Fruit fly (Drosophila melanogaster) whole organism, embryonic: ENCODE data around the gene Hr96.

Experiments used
- Atf6 ChIP-seq: fragments of 200-800 bp; sonication (Bioruptor generic); IDR thresholded peaks from 2 replicates; pipeline ENCODE4 v1.3.6; 2022; ENCODE audit warnings: missing biosample characterization, missing genetic modification characterization
- BEAF-32 ChIP-seq: fragments of 200-800 bp; sonication (Bioruptor generic); optimal IDR thresholded peaks from 3 replicates; lab custom pipeline; 2017; ENCODE audit warnings: missing biosample characterization, missing genetic modification characterization, mild to moderate bottlenecking, moderate library complexity, missing genetic modification reagents
- CG1024 ChIP-seq: fragments of 200-800 bp; sonication (Bioruptor generic); IDR thresholded peaks from 2 replicates; pipeline ENCODE4 v1.3.6; 2022; ENCODE audit warnings: missing biosample characterization, missing genetic modification characterization
- CG10267 ChIP-seq: fragments of 200-800 bp; sonication (Bioruptor generic); optimal IDR thresholded peaks from 2 replicates; lab custom pipeline; 2018; ENCODE audit warnings: missing biosample characterization, mild to moderate bottlenecking, missing genetic modification characterization, moderate library complexity
- CG10959 ChIP-seq: fragments of 200-800 bp; sonication (Bioruptor generic); IDR thresholded peaks from 2 replicates; pipeline ENCODE4 v1.3.6; 2022; ENCODE audit warnings: missing biosample characterization, missing genetic modification characterization
- CG11093 ChIP-seq: fragments of 200-800 bp; sonication (Bioruptor generic); IDR thresholded peaks from 3 replicates; pipeline ENCODE4 v1.3.6; 2022; ENCODE audit warnings: missing biosample characterization, missing genetic modification characterization
- CG11456 ChIP-seq: fragments of 200-800 bp; sonication (Bioruptor generic); IDR thresholded peaks from 3 replicates; pipeline ENCODE4 v1.3.6; 2022; ENCODE audit warnings: missing biosample characterization, missing genetic modification characterization
- CG12391 ChIP-seq: fragments of 200-800 bp; sonication (Bioruptor generic); optimal IDR thresholded peaks from 3 replicates; lab custom pipeline; 2018; ENCODE audit warnings: missing biosample characterization, mild to moderate bottlenecking, missing genetic modification characterization, moderate library complexity
- CG13287 ChIP-seq: fragments of 200-800 bp; sonication (Bioruptor generic); IDR thresholded peaks from 2 replicates; pipeline ENCODE4 v1.3.6; 2022; ENCODE audit warnings: missing biosample characterization, missing genetic modification characterization; ENCODE audit not compliant: partially characterized antibody
- CG18011 ChIP-seq: fragments of 200-800 bp; sonication (Bioruptor generic); optimal IDR thresholded peaks from 2 replicates; lab custom pipeline; 2017; ENCODE audit warnings: missing biosample characterization, missing genetic modification characterization, mild to moderate bottlenecking, moderate library complexity, missing genotype
- CG18476 ChIP-seq: fragments of 200-800 bp; sonication (Bioruptor generic); optimal IDR thresholded peaks from 2 replicates; lab custom pipeline; 2016; ENCODE audit warnings: missing biosample characterization, mild to moderate bottlenecking, missing genetic modification characterization
- CG18619 ChIP-seq: fragments of 200-800 bp; sonication (Bioruptor generic); optimal IDR thresholded peaks from 3 replicates; lab custom pipeline; 2017; ENCODE audit warnings: missing biosample characterization, mild to moderate bottlenecking, missing genetic modification characterization
- CG2678 ChIP-seq: fragments of 200-800 bp; sonication (Bioruptor generic); optimal IDR thresholded peaks from 3 replicates; lab custom pipeline; 2019; ENCODE audit warnings: missing biosample characterization, mild to moderate bottlenecking, missing genetic modification characterization, moderate library complexity
- CG31224 ChIP-seq: fragments of 200-800 bp; sonication (Bioruptor generic); IDR thresholded peaks from 2 replicates; pipeline ENCODE4 v1.3.6; 2022; ENCODE audit warnings: missing biosample characterization, missing genetic modification characterization
- CG32772 ChIP-seq: fragments of 200-800 bp; sonication (Bioruptor generic); IDR thresholded peaks from 2 replicates; pipeline ENCODE4 v1.3.6; 2022; ENCODE audit warnings: missing biosample characterization, missing genetic modification characterization
- CG3407 ChIP-seq: fragments of 200-800 bp; sonication (Bioruptor generic); optimal IDR thresholded peaks from 2 replicates; lab custom pipeline; 2018; ENCODE audit warnings: missing biosample characterization, mild to moderate bottlenecking, missing genetic modification characterization
- CG5180 ChIP-seq: fragments of 200-800 bp; sonication (Bioruptor generic); optimal IDR thresholded peaks from 3 replicates; lab custom pipeline; 2017; ENCODE audit warnings: missing biosample characterization, missing genetic modification characterization, mild to moderate bottlenecking, moderate library complexity, missing genetic modification reagents
- CG7928 ChIP-seq: fragments of 200-800 bp; sonication (Bioruptor generic); optimal IDR thresholded peaks from 2 replicates; lab custom pipeline; 2017; ENCODE audit warnings: missing biosample characterization, mild to moderate bottlenecking, missing genetic modification characterization
- CG8359 ChIP-seq: fragments of 200-800 bp; sonication (Bioruptor generic); optimal IDR thresholded peaks from 2 replicates; lab custom pipeline; 2017; ENCODE audit warnings: missing biosample characterization, mild to moderate bottlenecking, missing genetic modification characterization, borderline replicate concordance
- CG8944 ChIP-seq: fragments of 200-800 bp; sonication (Bioruptor generic); optimal IDR thresholded peaks from 3 replicates; lab custom pipeline; 2016; ENCODE audit warnings: missing biosample characterization, missing genetic modification characterization
- CG9797 ChIP-seq: fragments of 200-800 bp; sonication (Bioruptor generic); optimal IDR thresholded peaks from 3 replicates; lab custom pipeline; 2018; ENCODE audit warnings: missing biosample characterization, mild to moderate bottlenecking, missing genetic modification characterization
- Dp ChIP-seq: fragments of 200-800 bp; sonication (Bioruptor generic); optimal IDR thresholded peaks from 2 replicates; lab custom pipeline; 2018; ENCODE audit warnings: missing biosample characterization, mild to moderate bottlenecking, missing genetic modification characterization, moderate library complexity
- HHEX ChIP-seq: fragments of 200-800 bp; sonication (Bioruptor generic); optimal IDR thresholded peaks from 3 replicates; lab custom pipeline; 2017; ENCODE audit warnings: missing biosample characterization, mild to moderate bottlenecking, missing genetic modification characterization, missing genetic modification reagents
- HLH54F ChIP-seq: fragments of 200-800 bp; sonication (Bioruptor generic); optimal IDR thresholded peaks from 3 replicates; lab custom pipeline; 2016; ENCODE audit warnings: missing biosample characterization, missing genetic modification characterization
- Hr78 ChIP-seq, 2 experiments: fragments of 200-800 bp in 1 of 2; fragments of >200 bp in 1 of 2; sonication (Bioruptor generic) in 1 of 2; optimal IDR thresholded peaks; 2 replicates each; lab custom pipeline; 2017 to 2019; ENCODE audit warnings: missing biosample characterization in 2 of 2, missing genetic modification characterization in 2 of 2, mild to moderate bottlenecking in 1 of 2, moderate library complexity in 1 of 2
- Lpt ChIP-seq: fragments of >200 bp; optimal IDR thresholded peaks from 2 replicates; lab custom pipeline; 2018; ENCODE audit warnings: missing biosample characterization, missing genetic modification characterization
- MESR4 ChIP-seq: fragments of 200-800 bp; sonication (Bioruptor generic); optimal IDR thresholded peaks from 2 replicates; lab custom pipeline; 2018; ENCODE audit warnings: missing biosample characterization, mild to moderate bottlenecking, missing genetic modification characterization, moderate library complexity
- Mrtf ChIP-seq: fragments of 200-800 bp; sonication (Bioruptor generic); IDR thresholded peaks from 3 replicates; pipeline ENCODE4 v1.3.6; 2022; ENCODE audit warnings: missing biosample characterization, missing genetic modification characterization
- Sox100B ChIP-seq: fragments of 200-800 bp; sonication (Bioruptor generic); optimal IDR thresholded peaks from 3 replicates; lab custom pipeline; 2018; ENCODE audit warnings: missing biosample characterization, mild to moderate bottlenecking, missing genetic modification characterization
- YL-1 ChIP-seq: fragments of 200-800 bp; sonication (Bioruptor generic); optimal IDR thresholded peaks from 3 replicates; lab custom pipeline; 2017; ENCODE audit warnings: missing biosample characterization, mild to moderate bottlenecking, missing genetic modification characterization
- ara ChIP-seq: fragments of 200-800 bp; sonication (Bioruptor generic); IDR thresholded peaks from 2 replicates; pipeline ENCODE4 v1.3.6; 2022; ENCODE audit warnings: missing biosample characterization, missing genetic modification characterization
- ato ChIP-seq: fragments of 200-800 bp; sonication (Bioruptor generic); IDR thresholded peaks from 2 replicates; pipeline ENCODE4 v1.3.6; 2022; ENCODE audit warnings: missing biosample characterization, missing genetic modification characterization; ENCODE audit not compliant: partially characterized antibody
- bab2 ChIP-seq: fragments of 200-800 bp; sonication (Bioruptor generic); optimal IDR thresholded peaks from 2 replicates; lab custom pipeline; 2016; ENCODE audit warnings: missing biosample characterization, missing genetic modification characterization
- chinmo ChIP-seq: fragments of 200-800 bp; sonication (Bioruptor generic); IDR thresholded peaks from 4 replicates; pipeline ENCODE4 v1.3.6; 2022; ENCODE audit warnings: missing biosample characterization, missing genetic modification characterization; ENCODE audit not compliant: partially characterized antibody
- dm ChIP-seq: fragments of 200-800 bp; sonication (Bioruptor generic); optimal IDR thresholded peaks from 3 replicates; lab custom pipeline; 2016; ENCODE audit warnings: missing biosample characterization, missing genetic modification characterization
- esg ChIP-seq: fragments of 200-800 bp; sonication (Bioruptor generic); conservative IDR thresholded peaks from 2 replicates; pipeline ENCODE4 v1.3.6; 2022; ENCODE audit warnings: missing biosample characterization, missing genetic modification characterization
- exex ChIP-seq: fragments of 200-800 bp; sonication (Bioruptor generic); optimal IDR thresholded peaks from 4 replicates; lab custom pipeline; 2018; ENCODE audit warnings: missing biosample characterization, mild to moderate bottlenecking, missing genetic modification characterization, moderate library complexity
- fru ChIP-seq: fragments of >200 bp; optimal IDR thresholded peaks from 2 replicates; lab custom pipeline; 2017
- oc ChIP-seq: fragments of 200-800 bp; sonication (Bioruptor generic); optimal IDR thresholded peaks from 2 replicates; lab custom pipeline; 2018; ENCODE audit warnings: missing biosample characterization, mild to moderate bottlenecking, missing genetic modification characterization, moderate library complexity
- pzg ChIP-seq: fragments of 200-800 bp; sonication (Bioruptor generic); optimal IDR thresholded peaks from 3 replicates; lab custom pipeline; 2018; ENCODE audit warnings: missing biosample characterization, mild to moderate bottlenecking, missing genetic modification characterization, moderate library complexity
- repo ChIP-seq: fragments of 200-800 bp; sonication (Bioruptor generic); optimal IDR thresholded peaks from 2 replicates; lab custom pipeline; 2016; ENCODE audit warnings: missing biosample characterization, missing genetic modification characterization
- row ChIP-seq: fragments of 200-800 bp; sonication (Bioruptor generic); IDR thresholded peaks from 3 replicates; pipeline ENCODE4 v1.3.6; 2022; ENCODE audit warnings: missing biosample characterization, missing genetic modification characterization
- seq ChIP-seq: fragments of 200-800 bp; sonication (Bioruptor generic); IDR thresholded peaks from 2 replicates; pipeline ENCODE4 v1.3.6; 2022; ENCODE audit warnings: missing biosample characterization, missing genetic modification characterization
- sob ChIP-seq: fragments of 200-800 bp; sonication (Bioruptor generic); IDR thresholded peaks from 2 replicates; pipeline ENCODE4 v1.3.6; 2022; ENCODE audit warnings: missing biosample characterization, missing genetic modification characterization
- stc ChIP-seq: fragments of 200-800 bp; sonication (Bioruptor generic); IDR thresholded peaks from 2 replicates; pipeline ENCODE4 v1.3.6; 2022; ENCODE audit warnings: missing biosample characterization, missing genetic modification characterization
- trem ChIP-seq: fragments of 200-800 bp; optimal IDR thresholded peaks from 3 replicates; lab custom pipeline; 2019; ENCODE audit warnings: missing biosample characterization, mild to moderate bottlenecking, missing genetic modification characterization, moderate library complexity
- trh ChIP-seq: fragments of 200-800 bp; sonication (Bioruptor generic); optimal IDR thresholded peaks from 2 replicates; lab custom pipeline; 2016; ENCODE audit warnings: missing biosample characterization, missing genetic modification characterization
- tup ChIP-seq: fragments of 200-800 bp; sonication (Bioruptor generic); optimal IDR thresholded peaks from 2 replicates; lab custom pipeline; 2016; ENCODE audit warnings: missing biosample characterization, mild to moderate bottlenecking, missing genetic modification characterization, moderate library complexity
- unc-4 ChIP-seq: fragments of 200-800 bp; sonication (Bioruptor generic); IDR thresholded peaks from 2 replicates; pipeline ENCODE4 v1.3.6; 2022; ENCODE audit warnings: missing biosample characterization, missing genetic modification characterization; ENCODE audit not compliant: partially characterized antibody

Gene Hr96

DNA sequence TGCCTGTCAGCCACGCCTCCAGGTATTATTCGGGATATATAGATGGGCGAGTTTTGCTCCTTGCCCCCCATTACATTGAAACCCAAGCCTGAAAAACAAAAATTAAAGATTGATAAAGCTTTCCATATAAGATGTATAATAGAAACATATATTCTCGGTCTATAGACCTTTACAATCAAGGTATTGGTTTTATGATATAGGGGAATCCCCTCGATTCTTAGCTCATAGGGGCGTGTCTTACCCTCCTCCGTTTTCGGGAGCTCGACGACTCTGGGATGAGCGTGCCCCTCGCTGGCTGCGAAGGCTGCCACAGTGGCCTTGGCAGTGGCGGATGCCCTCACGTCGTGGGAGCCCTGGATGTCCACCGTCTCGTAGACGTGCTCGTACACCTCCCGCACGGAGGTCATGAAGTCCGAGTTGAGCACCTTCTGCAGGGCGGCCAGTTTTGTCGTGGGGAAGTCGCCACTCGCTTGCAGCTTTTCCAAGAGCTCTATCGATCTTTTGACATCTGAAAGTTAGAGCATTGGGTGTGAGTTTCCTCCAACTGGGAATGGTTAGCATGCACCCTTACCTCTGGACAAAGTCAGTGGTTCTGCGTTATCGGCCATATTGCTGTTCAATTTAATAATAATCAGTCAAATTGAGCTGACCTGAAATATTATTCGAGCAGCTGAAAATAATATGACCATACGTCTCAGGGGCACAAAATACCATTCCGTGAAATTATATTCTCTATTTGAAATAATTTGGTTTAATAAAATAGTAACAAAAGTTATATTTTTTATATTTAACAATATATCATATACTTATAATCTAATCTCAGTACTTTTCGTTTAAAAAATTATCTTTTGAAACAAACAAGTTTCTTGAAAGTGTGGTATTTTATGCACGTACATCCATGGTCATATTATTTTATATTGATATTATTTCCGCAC is 40.1 kb downstream of the Hr96 start, which contains the start of the genes veli and PQBP1 (continued):
- no peak for TF ChIP-seq ato (GFP tag; lab: Robert Waterston, UW)
- no peak for TF ChIP-seq Atf6 (GFP tag; lab: Robert Waterston, UW)
- no peak for TF ChIP-seq sob
- TF ChIP-seq chinmo (GFP tag; lab: Robert Waterston, UW) = no peak
- TF ChIP-seq CG7928 (GFP tag; lab: Kevin White, UChicago) = no peak
- no peak for TF ChIP-seq CG5180
- no peak for TF ChIP-seq CG2678 (tag; lab: Kevin White, UChicago)
- peak; percentile 42 for TF ChIP-seq CG10267 (tag; lab: Kevin White, UChicago)
- no peak for TF ChIP-seq esg (GFP tag; lab: Robert Waterston, UW)
- no peak for TF ChIP-seq HHEX (GFP tag; lab: Kevin White, UChicago)
- no peak for TF ChIP-seq CG18011 (GFP tag; lab: Kevin White, UChicago)
- peak; percentile 4 for TF ChIP-seq BEAF-32
- no peak for TF ChIP-seq dm (GFP tag; lab: Kevin White, UChicago)
- no peak for TF ChIP-seq seq (GFP tag; lab: Robert Waterston, UW)
- TF ChIP-seq Sox100B (GFP tag; lab: Kevin White, UChicago) = no peak
- TF ChIP-seq YL-1 (GFP tag; lab: Kevin White, UChicago) = peak; percentile 12
- no peak for TF ChIP-seq tup (GFP tag; lab: Kevin White, UChicago)
- TF ChIP-seq HLH54F (GFP tag; lab: Kevin White, UChicago) = no peak
- TF ChIP-seq CG31224 (GFP tag; lab: Robert Waterston, UW) = no peak
- no peak for TF ChIP-seq exex (tag; lab: Kevin White, UChicago)
- no peak for TF ChIP-seq CG3407 (GFP tag; lab: Kevin White, UChicago)
- TF ChIP-seq stc (GFP tag; lab: Robert Waterston, UW) = no peak
- TF ChIP-seq CG9797 (GFP tag; lab: Kevin White, UChicago) = peak; percentile 51
- peak; percentile 85 for TF ChIP-seq trem
- TF ChIP-seq bab2 (GFP tag; lab: Kevin White, UChicago) = no peak
- no peak for TF ChIP-seq fru
- no peak for TF ChIP-seq Hr78 (GFP tag; optimal IDR thresholded peaks at IDR 0.05; lab: Kevin White, UChicago)
- TF ChIP-seq trh = no peak
- peak; percentile 69 for TF ChIP-seq MESR4 (GFP tag; lab: Kevin White, UChicago)
- TF ChIP-seq CG13287 (GFP tag; lab: Robert Waterston, UW) = peak; percentile 30; the same call in 1 of the 2 replicates
- no peak for TF ChIP-seq ara
- TF ChIP-seq CG12391 (tag; lab: Kevin White, UChicago) = no peak
- TF ChIP-seq CG10959 (GFP tag; lab: Robert Waterston, UW) = no peak
- peak; percentile 20 for TF ChIP-seq pzg (GFP tag; lab: Kevin White, UChicago)
- TF ChIP-seq CG8359 = no peak
- no peak for TF ChIP-seq Lpt (GFP tag; lab: Kevin White, UChicago)
- peak; percentile 73 for TF ChIP-seq row (GFP tag; lab: Robert Waterston, UW)
- TF ChIP-seq CG32772 (GFP tag; lab: Robert Waterston, UW) = no peak
- no peak for TF ChIP-seq oc
- TF ChIP-seq CG11093 (GFP tag; lab: Robert Waterston, UW) = no peak
- TF ChIP-seq CG11456 (GFP tag; lab: Robert Waterston, UW) = no peak
- no peak for TF ChIP-seq unc-4 (GFP tag; lab: Robert Waterston, UW)
- no peak for TF ChIP-seq CG18476 (GFP tag; lab: Kevin White, UChicago)
- no peak for TF ChIP-seq CG18619
- no peak for TF ChIP-seq CG8944
- TF ChIP-seq Dp (GFP tag; lab: Kevin White, UChicago) = no peak
- TF ChIP-seq Mrtf (GFP tag; lab: Robert Waterston, UW) = no peak
- no peak for TF ChIP-seq repo (GFP tag; lab: Kevin White, UChicago)
- TF ChIP-seq CG1024 (GFP tag; lab: Robert Waterston, UW) = no peak
